Worm (Caenorhabditis elegans) whole organism, L3 larva: ENCODE results near the gene Y62H9A.12.

Experiments
- R02D3.7 ChIP-seq: fragments of 150-350 bp; optimal IDR thresholded peaks from 2 replicates; lab custom pipeline; 2014; ENCODE audit warnings: missing biosample characterization, missing genetic modification characterization
- ceh-9 ChIP-seq: sonication (generic microtip); optimal IDR thresholded peaks from 2 replicates; lab custom pipeline; 2018; ENCODE audit warnings: missing biosample characterization, missing genetic modification characterization
- elt-3 ChIP-seq, 3 experiments: fragments of 150-350 bp in 1 of 3; sonication (generic microtip) in 2 of 3; optimal IDR thresholded peaks; 2 replicates in 2 of 3; 4 replicates in 1 of 3; lab custom pipeline; 2014 to 2017; ENCODE audit warnings: missing biosample characterization in 3 of 3, missing genetic modification characterization in 3 of 3
- jun-1 ChIP-seq: fragments of 150-350 bp; optimal IDR thresholded peaks from 2 replicates; lab custom pipeline; 2014; ENCODE audit warnings: missing biosample characterization, missing genetic modification reagents, missing genetic modification characterization
- lin-15B ChIP-seq: fragments of 150-350 bp; optimal IDR thresholded peaks from 2 replicates; lab custom pipeline; 2014; ENCODE audit warnings: missing biosample characterization, missing genetic modification characterization
- lin-39 ChIP-seq: fragments of 150-350 bp; optimal IDR thresholded peaks from 2 replicates; lab custom pipeline; 2018; ENCODE audit warnings: missing biosample characterization, missing genetic modification reagents, missing genetic modification characterization
- mml-1 ChIP-seq: fragments of 150-350 bp; sonication (generic microtip); optimal IDR thresholded peaks from 3 replicates; lab custom pipeline; 2014; ENCODE audit warnings: missing biosample characterization, missing genetic modification characterization
- nhr-11 ChIP-seq: fragments of 150-350 bp; optimal IDR thresholded peaks from 2 replicates; lab custom pipeline; 2014; ENCODE audit warnings: missing biosample characterization, missing genetic modification characterization
- nhr-12 ChIP-seq: fragments of 150-350 bp; optimal IDR thresholded peaks from 2 replicates; lab custom pipeline; 2014; ENCODE audit warnings: missing biosample characterization, missing genetic modification characterization
- nhr-23 ChIP-seq: fragments of 150-350 bp; optimal IDR thresholded peaks from 2 replicates; lab custom pipeline; 2014; ENCODE audit warnings: missing biosample characterization, missing genetic modification reagents, missing genetic modification characterization
- nhr-25 ChIP-seq: sonication (generic microtip); optimal IDR thresholded peaks from 2 replicates; lab custom pipeline; 2017; ENCODE audit warnings: missing biosample characterization, missing genetic modification characterization
- nhr-28 ChIP-seq: fragments of 150-350 bp; optimal IDR thresholded peaks from 2 replicates; lab custom pipeline; 2014; ENCODE audit warnings: missing biosample characterization, missing genetic modification characterization
- nhr-67 ChIP-seq: fragments of 150-350 bp; optimal IDR thresholded peaks from 2 replicates; lab custom pipeline; 2014; ENCODE audit warnings: missing biosample characterization, missing genetic modification characterization
- nhr-76 ChIP-seq: fragments of 150-350 bp; sonication (generic microtip); optimal IDR thresholded peaks from 5 replicates; lab custom pipeline; 2014; ENCODE audit warnings: missing biosample characterization, missing genetic modification characterization
- pqm-1 ChIP-seq: fragments of 150-350 bp; optimal IDR thresholded peaks from 2 replicates; lab custom pipeline; 2017; ENCODE audit warnings: missing biosample characterization, missing genetic modification characterization, inconsistent platforms
- sea-2 ChIP-seq: fragments of 150-350 bp; sonication (generic microtip); optimal IDR thresholded peaks from 4 replicates; lab custom pipeline; 2014; ENCODE audit warnings: missing biosample characterization, missing genetic modification reagents, missing genetic modification characterization
- tbx-2 ChIP-seq: sonication (generic microtip); optimal IDR thresholded peaks from 2 replicates; lab custom pipeline; 2016; ENCODE audit warnings: mild to moderate bottlenecking, missing genetic modification characterization, missing compliant biosample characterization
- unc-62 ChIP-seq: fragments of 150-350 bp; sonication (generic microtip); optimal IDR thresholded peaks from 4 replicates; lab custom pipeline; 2014; ENCODE audit warnings: missing biosample characterization, missing genetic modification reagents, missing genetic modification characterization
- ztf-11 ChIP-seq: fragments of 150-350 bp; optimal IDR thresholded peaks from 2 replicates; lab custom pipeline; 2014; ENCODE audit warnings: missing biosample characterization, missing genetic modification characterization
- ztf-4 ChIP-seq: fragments of 150-350 bp; optimal IDR thresholded peaks from 2 replicates; lab custom pipeline; 2014; ENCODE audit warnings: missing biosample characterization, missing genetic modification characterization

The Y62H9A.12 gene

DNA sequence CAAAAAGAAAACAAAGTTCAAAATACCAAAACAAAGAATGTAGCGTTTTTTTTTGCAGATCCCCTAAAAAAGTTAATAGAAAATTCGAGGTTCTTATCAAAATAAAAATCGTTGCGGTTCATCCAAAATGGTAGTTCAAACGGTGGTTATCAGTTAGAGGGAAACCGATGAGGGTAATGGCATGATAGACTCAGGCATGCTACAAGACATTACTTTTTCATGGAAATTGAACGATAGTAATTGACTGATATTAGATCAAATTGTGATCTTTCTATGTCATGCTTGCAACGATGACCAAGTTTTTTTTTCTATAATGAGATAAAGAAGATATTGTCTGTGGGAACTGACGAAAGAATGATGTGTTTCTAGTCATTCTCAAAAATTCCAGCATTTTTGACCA, 50.6 kb downstream of the Y62H9A.12 start (continued):
- no peak for TF ChIP-seq lin-15B (tag; lab: Kevin White, UChicago)
- no peak for TF ChIP-seq nhr-28 (tag; lab: Kevin White, UChicago)
- no peak for TF ChIP-seq nhr-76 (tag; lab: Kevin White, UChicago)
- no peak for TF ChIP-seq unc-62
- no peak for TF ChIP-seq ztf-4 (tag; lab: Kevin White, UChicago)
- TF ChIP-seq R02D3.7 (tag; lab: Kevin White, UChicago), result no peak
- TF ChIP-seq nhr-12, result no peak
- no peak for TF ChIP-seq sea-2 (GFP tag; lab: Kevin White, UChicago)
- no peak for TF ChIP-seq ceh-9
- TF ChIP-seq nhr-23 (tag; lab: Kevin White, UChicago), result no peak
- TF ChIP-seq pqm-1, result peak; percentile 93
- no peak for TF ChIP-seq nhr-67 (tag; lab: Kevin White, UChicago)
- TF ChIP-seq nhr-25 (tag; lab: Kevin White, UChicago), result no peak
- no peak for TF ChIP-seq lin-39 (tag; lab: Kevin White, UChicago)
- peak in 1 of 3 experiments; percentile 19 for TF ChIP-seq elt-3 (tag; optimal IDR thresholded peaks at IDR 0.05; lab: Kevin White, UChicago)
- no peak for TF ChIP-seq jun-1 (tag; lab: Kevin White, UChicago)
- TF ChIP-seq nhr-11 (tag; lab: Kevin White, UChicago), result no peak
- TF ChIP-seq mml-1 (tag; lab: Kevin White, UChicago), result no peak
- no peak for TF ChIP-seq ztf-11 (tag; lab: Kevin White, UChicago)
- no peak for TF ChIP-seq tbx-2 (tag; lab: Kevin White, UChicago)

DNA sequence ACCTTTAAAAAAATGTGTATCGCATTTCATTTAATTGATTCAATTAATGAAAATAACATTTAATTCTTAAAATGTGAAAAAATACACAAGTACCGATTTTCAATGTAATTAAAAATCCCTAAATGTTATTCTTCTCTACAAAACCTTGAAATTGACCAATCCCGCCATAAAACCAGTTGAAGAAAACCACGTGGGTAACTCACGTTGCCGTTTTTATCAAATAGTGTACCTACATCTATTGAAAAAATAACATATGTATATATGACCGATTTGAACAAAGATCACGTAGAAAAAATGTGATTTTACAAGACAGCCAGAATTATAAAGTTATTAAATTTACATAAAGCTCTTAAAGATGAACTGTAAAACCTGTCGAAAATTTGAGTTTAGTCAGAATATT, 51.2 kb downstream of the Y62H9A.12 start:
- TF ChIP-seq nhr-23 (tag; lab: Kevin White, UChicago) (peak; percentile 3), nhr-12 (no peak)
- TF ChIP-seq, all 47 proteins: peak for 1
